Fruit fly (Drosophila melanogaster) whole organism, prepupa: Measurements from ENCODE around the gene Hex-t2.

Source experiments
- Blimp-1 ChIP-seq: fragments of 200-800 bp; sonication (Bioruptor generic); optimal IDR thresholded peaks from 3 replicates; lab custom pipeline; 2017; ENCODE audit warnings: missing biosample characterization, missing genetic modification characterization, mild to moderate bottlenecking, moderate library complexity, missing genetic modification reagents
- CG10631 ChIP-seq: fragments of 200-800 bp; sonication (Bioruptor generic); optimal IDR thresholded peaks from 2 replicates; lab custom pipeline; 2016; ENCODE audit warnings: missing biosample characterization, missing genetic modification characterization
- CG10669 ChIP-seq: fragments of 200-800 bp; sonication (Bioruptor generic); optimal IDR thresholded peaks from 3 replicates; lab custom pipeline; 2018; ENCODE audit warnings: missing biosample characterization, mild to moderate bottlenecking, missing genetic modification characterization, moderate library complexity
- CG11762 ChIP-seq: fragments of 200-800 bp; sonication (Bioruptor generic); optimal IDR thresholded peaks from 3 replicates; lab custom pipeline; 2016; ENCODE audit warnings: missing biosample characterization, missing genetic modification characterization; ENCODE audit not compliant: insufficient read depth
- CG11902 ChIP-seq: fragments of 200-800 bp; sonication (Bioruptor generic); optimal IDR thresholded peaks from 3 replicates; lab custom pipeline; 2016; ENCODE audit warnings: missing biosample characterization, missing genetic modification characterization
- CG1621 ChIP-seq: fragments of 200-800 bp; sonication (Bioruptor generic); optimal IDR thresholded peaks from 3 replicates; lab custom pipeline; 2018; ENCODE audit warnings: missing biosample characterization, mild to moderate bottlenecking, missing genetic modification characterization
- CG32006 ChIP-seq: fragments of 200-800 bp; sonication (Bioruptor generic); optimal IDR thresholded peaks from 3 replicates; lab custom pipeline; 2017; ENCODE audit warnings: missing biosample characterization, mild to moderate bottlenecking, missing genetic modification characterization
- CG34406 ChIP-seq: fragments of 200-800 bp; sonication (Bioruptor generic); optimal IDR thresholded peaks from 3 replicates; lab custom pipeline; 2016; ENCODE audit warnings: missing biosample characterization, missing genetic modification characterization
- CG4318 ChIP-seq: fragments of 200-800 bp; sonication (Bioruptor generic); optimal IDR thresholded peaks from 3 replicates; lab custom pipeline; 2017; ENCODE audit warnings: missing biosample characterization, mild to moderate bottlenecking, missing genetic modification characterization
- CG6276 ChIP-seq: fragments of 200-800 bp; sonication (Bioruptor generic); optimal IDR thresholded peaks from 2 replicates; lab custom pipeline; 2017; ENCODE audit warnings: missing biosample characterization, mild to moderate bottlenecking, missing genetic modification characterization
- CG6792 ChIP-seq: fragments of 200-800 bp; sonication (Bioruptor generic); optimal IDR thresholded peaks from 3 replicates; lab custom pipeline; 2016; ENCODE audit warnings: missing biosample characterization, missing genetic modification characterization
- CG6808 ChIP-seq: fragments of 200-800 bp; sonication (Bioruptor generic); optimal IDR thresholded peaks from 3 replicates; lab custom pipeline; 2017; ENCODE audit warnings: missing biosample characterization, missing genetic modification characterization, mild to moderate bottlenecking, moderate library complexity, missing genetic modification reagents
- CG7368 ChIP-seq: fragments of 200-800 bp; sonication (Bioruptor generic); optimal IDR thresholded peaks from 3 replicates; lab custom pipeline; 2016; ENCODE audit warnings: missing biosample characterization, missing genetic modification characterization
- CG8119 ChIP-seq: fragments of 200-800 bp; sonication (Bioruptor generic); IDR thresholded peaks from 3 replicates; pipeline ENCODE4 v1.3.6; 2022; ENCODE audit warnings: missing biosample characterization, missing genetic modification characterization
- CG8319 ChIP-seq: fragments of 200-800 bp; sonication (Bioruptor generic); optimal IDR thresholded peaks from 3 replicates; lab custom pipeline; 2016; ENCODE audit warnings: missing biosample characterization, missing genetic modification characterization
- CG8632 ChIP-seq: fragments of 200-800 bp; sonication (Bioruptor generic); optimal IDR thresholded peaks from 3 replicates; lab custom pipeline; 2016; ENCODE audit warnings: missing biosample characterization, missing genetic modification characterization
- CG9139 ChIP-seq: fragments of 200-800 bp; sonication (Bioruptor generic); optimal IDR thresholded peaks from 3 replicates; lab custom pipeline; 2017; ENCODE audit warnings: missing biosample characterization, mild to moderate bottlenecking, missing genetic modification characterization
- Eip75B ChIP-seq: fragments of 200-800 bp; sonication (Bioruptor generic); optimal IDR thresholded peaks from 3 replicates; lab custom pipeline; 2016; ENCODE audit warnings: missing biosample characterization, missing genetic modification characterization
- Eip93F ChIP-seq: fragments of 200-800 bp; sonication (Bioruptor generic); optimal IDR thresholded peaks from 2 replicates; lab custom pipeline; 2016; ENCODE audit warnings: missing biosample characterization, mild to moderate bottlenecking, missing genetic modification characterization
- Ets96B ChIP-seq: fragments of 200-800 bp; optimal IDR thresholded peaks from 2 replicates; lab custom pipeline; 2019; ENCODE audit warnings: missing biosample characterization, mild to moderate bottlenecking, missing genetic modification characterization, moderate library complexity
- Gug ChIP-seq: fragments of 200-800 bp; sonication (Bioruptor generic); IDR thresholded peaks from 2 replicates; pipeline ENCODE4 v1.3.6; 2022; ENCODE audit warnings: missing biosample characterization, missing genetic modification characterization
- Hr39 ChIP-seq: fragments of 200-800 bp; sonication (Bioruptor generic); optimal IDR thresholded peaks from 2 replicates; lab custom pipeline; 2016; ENCODE audit warnings: missing biosample characterization, missing genetic modification characterization
- Hr4 ChIP-seq: fragments of 200-800 bp; sonication (Bioruptor generic); optimal IDR thresholded peaks from 3 replicates; lab custom pipeline; 2016; ENCODE audit warnings: missing biosample characterization, missing genetic modification characterization
- Lpt ChIP-seq: fragments of 200-800 bp; sonication (Bioruptor generic); optimal IDR thresholded peaks from 3 replicates; lab custom pipeline; 2016; ENCODE audit warnings: missing biosample characterization, missing genetic modification characterization
- OdsH ChIP-seq: fragments of 200-800 bp; sonication (Bioruptor generic); optimal IDR thresholded peaks from 3 replicates; lab custom pipeline; 2016; ENCODE audit warnings: missing biosample characterization, missing genetic modification characterization
- Sox14 ChIP-seq: fragments of 200-800 bp; sonication (Bioruptor generic); optimal IDR thresholded peaks from 3 replicates; lab custom pipeline; 2016; ENCODE audit warnings: missing biosample characterization, missing genetic modification characterization
- Sox15 ChIP-seq: fragments of 200-800 bp; sonication (Bioruptor generic); optimal IDR thresholded peaks from 3 replicates; lab custom pipeline; 2016; ENCODE audit warnings: missing biosample characterization, missing genetic modification characterization
- acj6 ChIP-seq: fragments of 200-800 bp; sonication (Bioruptor generic); optimal IDR thresholded peaks from 3 replicates; lab custom pipeline; 2016; ENCODE audit warnings: missing biosample characterization, missing genetic modification characterization
- dsx ChIP-seq: fragments of 200-800 bp; optimal IDR thresholded peaks from 3 replicates; lab custom pipeline; 2019; ENCODE audit warnings: missing biosample characterization, mild to moderate bottlenecking, missing genetic modification characterization, moderate library complexity; ENCODE audit not compliant: poor library complexity, severe bottlenecking
- eg ChIP-seq: fragments of 200-800 bp; sonication (Bioruptor generic); IDR thresholded peaks from 3 replicates; pipeline ENCODE4 v1.3.6; 2022; ENCODE audit warnings: missing biosample characterization, missing genetic modification characterization
- fkh ChIP-seq: fragments of 200-800 bp; sonication (Bioruptor generic); optimal IDR thresholded peaks from 3 replicates; lab custom pipeline; 2017; ENCODE audit warnings: missing biosample characterization, mild to moderate bottlenecking, missing genetic modification characterization, moderate library complexity
- lz ChIP-seq: fragments of 200-800 bp; sonication (Bioruptor generic); optimal IDR thresholded peaks from 3 replicates; lab custom pipeline; 2016; ENCODE audit warnings: missing biosample characterization, missing genetic modification characterization
- pdm3 ChIP-seq: fragments of 200-800 bp; sonication (Bioruptor generic); optimal IDR thresholded peaks from 3 replicates; lab custom pipeline; 2016; ENCODE audit warnings: missing biosample characterization, missing genetic modification characterization
- salr ChIP-seq, 2 experiments: fragments of 200-800 bp; sonication (Bioruptor generic); optimal IDR thresholded peaks; 3 replicates each; lab custom pipeline; 2016 to 2018; ENCODE audit warnings: missing biosample characterization in 2 of 2, missing genetic modification characterization in 2 of 2, mild to moderate bottlenecking in 1 of 2
- spab ChIP-seq: fragments of 200-800 bp; sonication (Bioruptor generic); optimal IDR thresholded peaks from 2 replicates; lab custom pipeline; 2017; ENCODE audit warnings: missing biosample characterization, mild to moderate bottlenecking, missing genetic modification characterization, missing genetic modification reagents
- ss ChIP-seq, 2 experiments: fragments of 200-800 bp; sonication (Bioruptor generic); optimal IDR thresholded peaks; 2 replicates in 1 of 2; 3 replicates in 1 of 2; lab custom pipeline; 2017 to 2018; ENCODE audit warnings: mild to moderate bottlenecking in 2 of 2, missing biosample characterization in 2 of 2, missing genetic modification characterization in 2 of 2, moderate library complexity in 1 of 2
- vri ChIP-seq: fragments of 200-800 bp; sonication (Bioruptor generic); optimal IDR thresholded peaks from 3 replicates; lab custom pipeline; 2016; ENCODE audit warnings: missing biosample characterization, mild to moderate bottlenecking, missing genetic modification characterization

The Hex-t2 gene

DNA sequence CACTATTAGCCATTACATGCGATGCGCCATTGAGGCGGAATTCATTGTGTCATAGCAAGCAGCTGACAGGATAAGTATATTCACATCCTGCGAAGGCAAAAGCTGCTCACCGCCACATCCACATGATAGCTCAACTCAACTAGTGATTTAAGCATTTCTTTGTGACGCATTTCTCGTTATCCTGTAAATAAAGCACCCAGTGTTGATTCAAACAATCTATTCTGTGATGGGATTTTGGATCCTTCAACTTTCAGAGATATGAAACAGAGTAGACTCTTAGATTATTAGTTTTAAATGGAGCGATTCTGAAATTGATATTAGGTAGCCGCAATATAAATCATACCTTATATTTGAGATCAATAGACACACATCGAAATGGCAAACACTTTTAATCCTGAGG lies 1.7 kb upstream of the Hex-t2 start, which contains the start of gene Hex-t1:
TSS of gene Hex-t1 (plus strand) at position 301 of the 400 bp plus-strand sequence.
- TF ChIP-seq acj6 (GFP tag; lab: Kevin White, UChicago) (no peak), CG7368 (GFP tag; lab: Kevin White, UChicago) (no peak), CG1621 (tag; lab: Kevin White, UChicago) (no peak), CG6792 (no peak), Sox14 (no peak), Hr39 (GFP tag; lab: Kevin White, UChicago) (no peak), ss (GFP tag; optimal IDR thresholded peaks at IDR 0.05; lab: Kevin White, UChicago) (no peak), salr (GFP tag; optimal IDR thresholded peaks at IDR 0.05; lab: Kevin White, UChicago) (no peak), CG10631 (no peak)

DNA sequence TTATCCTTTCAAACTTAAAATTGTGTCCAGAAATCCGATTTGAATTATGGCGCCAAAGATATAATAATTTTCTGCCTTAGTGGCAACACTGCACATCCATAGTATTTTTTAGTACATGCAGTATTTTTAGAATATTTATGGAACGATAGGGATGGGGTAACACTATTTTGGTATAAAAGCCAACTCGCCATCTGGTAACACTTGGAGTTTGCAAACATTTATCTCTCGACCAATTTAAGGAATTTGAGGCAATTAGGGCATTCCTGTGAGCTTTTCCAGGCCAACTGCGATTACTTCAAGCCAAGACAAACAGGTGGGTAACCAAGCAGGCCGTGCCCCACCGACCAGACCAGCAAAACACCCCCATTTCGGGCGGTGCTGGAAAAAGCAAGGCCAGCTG lies 1.9 kb downstream of the Hex-t2 start, which contains the start of gene CG5447:
TSS of gene CG5447 (plus strand) at position 190 of the 400 bp plus-strand sequence.
- TF ChIP-seq salr (GFP tag; optimal IDR thresholded peaks at IDR 0.05; lab: Kevin White, UChicago) (no peak), CG34406 (no peak), CG6276 (GFP tag; lab: Kevin White, UChicago) (no peak), Hr39 (GFP tag; lab: Kevin White, UChicago) (no peak), Ets96B (tag; lab: Kevin White, UChicago) (no peak), fkh (GFP tag; lab: Kevin White, UChicago) (no peak), CG8119 (GFP tag; lab: Robert Waterston, UW) (no peak), Hr4 (GFP tag; lab: Kevin White, UChicago) (no peak), eg (GFP tag; lab: Robert Waterston, UW) (no peak), vri (GFP tag; lab: Kevin White, UChicago) (no peak), CG6792 (no peak), CG11902 (no peak), lz (GFP tag; lab: Kevin White, UChicago) (no peak), CG8319 (GFP tag; lab: Kevin White, UChicago) (no peak), CG32006 (no peak), Eip75B (GFP tag; lab: Kevin White, UChicago) (no peak), Lpt (GFP tag; lab: Kevin White, UChicago) (no peak), Gug (no peak), spab (GFP tag; lab: Kevin White, UChicago) (no peak)
- TF ChIP-seq, all 60 proteins: peak for 0

- TF ChIP-seq dsx (GFP tag; lab: Kevin White, UChicago) (no peak), Blimp-1 (no peak)
Observed at dm6 chr3R:26454494-26454893, 4.0 kb downstream of the Hex-t2 start, which contains the start of gene CG43117. CG43117 (plus strand) TSS chr3R:26454794.

dm6 chr3R:26455838-26456237 lies 5.4 kb downstream of the Hex-t2 start, which contains the start of gene Pdf:
Pdf (minus strand) TSS chr3R:26456141.
- TF ChIP-seq Gug (no peak), CG10669 (no peak), ss (GFP tag; optimal IDR thresholded peaks at IDR 0.05; lab: Kevin White, UChicago) (no peak), CG11762 (GFP tag; lab: Kevin White, UChicago) (no peak), CG9139 (no peak), CG8632 (GFP tag; lab: Kevin White, UChicago) (no peak), pdm3 (GFP tag; lab: Kevin White, UChicago) (no peak), acj6 (GFP tag; lab: Kevin White, UChicago) (no peak), CG4318 (no peak), Sox15 (GFP tag; lab: Kevin White, UChicago) (no peak), Eip93F (no peak), OdsH (GFP tag; lab: Kevin White, UChicago) (no peak), Hr4 (GFP tag; lab: Kevin White, UChicago) (no peak), CG6808 (GFP tag; lab: Kevin White, UChicago) (no peak)
- TF ChIP-seq, all 60 proteins: peak for 0
